Fruit fly (Drosophila melanogaster): ENCODE results near the gene Pex23.

dm6 chr3L:20247513-20248173 lies 54.3 kb downstream of the Pex23 start, which contains the start of gene rdgC:
- TF ChIP-seq bab1 (GFP tag; optimal IDR thresholded peaks at IDR 0.05) = peak; percentile 17
- peak; percentile 71 for TF ChIP-seq pad (GFP tag; optimal IDR thresholded peaks at IDR 0.05)
- TF ChIP-seq CG5204 (GFP tag; optimal IDR thresholded peaks at IDR 0.05) = peak; percentile 90
- peak; percentile 86 for TF ChIP-seq kay (GFP tag; ENCODE audit: borderline replicate concordance)
- peak; percentile 4 for TF ChIP-seq Mnt (GFP tag; optimal IDR thresholded peaks at IDR 0.05)
- TF ChIP-seq cnc (optimal IDR thresholded peaks at IDR 0.05) = no peak
- peak; percentile 93 for TF ChIP-seq CG33017 (tag; optimal IDR thresholded peaks at IDR 0.05)
- peak; percentile 74 for TF ChIP-seq CG11617 (GFP tag; optimal IDR thresholded peaks at IDR 0.05)
- TF ChIP-seq toe (GFP tag; optimal IDR thresholded peaks at IDR 0.05) = peak; percentile 85
